Fruit fly (Drosophila melanogaster) Kc167 (cell line): ENCODE results near the gene Alp10.

Experiments used
- Myc ChIP-seq: fragments of >200 bp; optimal IDR thresholded peaks from 2 replicates; lab custom pipeline; 2017; ENCODE audit warnings: missing external identifiers
- Sin3A ChIP-seq: fragments of >200 bp; optimal IDR thresholded peaks from 2 replicates; lab custom pipeline; 2018; ENCODE audit warnings: missing external identifiers
- h ChIP-seq: fragments of >200 bp; optimal IDR thresholded peaks from 3 replicates; lab custom pipeline; 2018; ENCODE audit warnings: missing external identifiers
- insv ChIP-seq: fragments of >200 bp; optimal IDR thresholded peaks from 3 replicates; lab custom pipeline; 2018; ENCODE audit warnings: missing external identifiers
- psq ChIP-seq: fragments of >200 bp; optimal IDR thresholded peaks from 2 replicates; lab custom pipeline; 2017; ENCODE audit warnings: missing external identifiers
- ttk ChIP-seq: sonication (Bioruptor generic); optimal IDR thresholded peaks from 2 replicates; lab custom pipeline; 2017; ENCODE audit warnings: missing external identifiers

The Alp10 gene

DNA sequence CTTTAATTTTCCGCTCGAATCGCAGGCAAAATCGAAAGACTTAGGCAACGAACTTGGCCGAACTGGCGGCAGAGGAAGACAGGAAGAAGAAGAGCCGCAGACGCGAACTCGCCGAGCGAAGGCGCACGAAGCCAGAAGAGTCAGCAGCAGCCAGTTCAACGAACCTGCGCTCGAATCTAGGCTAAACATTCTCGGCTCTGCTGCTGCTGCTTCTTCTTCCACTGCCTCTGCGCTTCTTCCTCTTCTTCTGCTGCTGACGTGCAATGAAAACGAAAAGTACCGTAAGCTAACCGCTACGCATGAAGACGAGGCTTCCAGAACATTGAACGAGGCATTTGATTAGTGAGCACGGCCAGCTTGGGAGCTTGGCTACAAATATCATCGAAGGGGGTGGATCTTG is 21.4 kb upstream of the Alp10 start:
- TF ChIP-seq insv (lab: Kevin White, UChicago), result no peak
- TF ChIP-seq psq, result no peak

DNA sequence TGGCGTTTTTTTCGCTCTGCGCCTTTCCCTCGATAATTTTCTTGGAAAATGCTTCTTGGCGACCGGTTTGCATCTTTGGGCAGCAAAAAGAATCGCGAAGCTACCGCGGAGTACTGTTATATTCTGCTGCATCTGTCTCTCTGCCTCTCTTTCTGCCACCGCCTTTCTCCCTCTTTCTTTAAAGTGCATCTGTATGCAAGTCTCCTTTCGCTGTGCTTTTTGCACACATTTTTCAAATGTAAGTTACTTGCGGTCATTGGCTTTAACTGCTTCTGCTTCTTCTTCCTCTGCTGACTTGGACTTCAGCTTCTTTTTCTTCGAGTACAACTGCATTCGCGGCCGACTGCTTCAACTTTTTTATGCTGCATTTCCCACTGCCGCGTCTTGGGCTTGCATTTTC is 20.7 kb upstream of the Alp10 start:
- TF ChIP-seq psq, result no peak
- TF ChIP-seq ttk (lab: Kevin White, UChicago), result no peak
- TF ChIP-seq Sin3A (lab: Kevin White, UChicago), result no peak
- no peak for TF ChIP-seq Myc (lab: Kevin White, UChicago)
- TF ChIP-seq insv (lab: Kevin White, UChicago), result no peak
- no peak for TF ChIP-seq h

DNA sequence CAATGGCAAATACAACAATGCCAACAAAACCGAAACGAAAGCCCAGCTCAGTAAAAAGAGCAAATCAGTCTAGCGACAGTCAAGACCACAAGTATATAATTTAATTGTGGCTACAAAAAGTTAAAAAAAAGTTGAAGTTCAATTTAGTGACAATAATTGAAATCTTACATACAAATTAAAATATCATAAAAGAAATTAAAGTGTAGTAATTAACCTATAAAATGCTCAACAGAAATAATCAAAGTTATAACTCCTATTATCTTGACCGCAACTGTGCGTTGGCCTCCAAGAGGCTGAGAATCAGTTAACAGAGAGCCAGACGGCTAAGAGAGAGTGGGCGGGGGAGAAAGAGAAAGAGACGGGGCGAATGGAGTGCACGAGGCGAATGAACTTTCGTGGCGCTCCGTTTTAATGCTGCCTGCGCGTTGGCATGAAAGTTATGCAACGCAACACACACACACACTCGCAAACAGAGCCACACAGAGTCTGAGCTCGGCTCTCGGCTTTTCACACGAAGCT is 16.7 kb upstream of the Alp10 start:
- no peak for TF ChIP-seq h

DNA sequence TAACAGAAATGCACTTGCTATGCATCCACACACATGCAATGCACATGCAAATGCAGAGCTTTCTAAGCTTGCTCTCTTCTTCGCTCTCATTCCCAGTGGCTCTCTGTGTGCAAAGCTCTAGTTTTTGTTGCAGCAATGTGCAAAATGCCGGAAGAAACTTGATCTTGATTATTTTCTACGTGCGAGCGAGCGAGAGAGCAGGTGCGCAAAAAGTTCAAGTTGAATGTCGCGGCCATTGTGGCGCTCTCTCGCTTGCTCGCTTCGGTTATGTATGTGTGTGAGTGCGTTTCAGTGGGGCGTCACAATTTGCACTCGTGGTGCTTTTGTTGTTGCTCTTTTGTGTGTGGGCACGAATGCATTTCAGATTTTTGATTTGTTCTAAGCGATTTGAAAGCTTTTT is 15.5 kb upstream of the Alp10 start:
- TF ChIP-seq insv (lab: Kevin White, UChicago), result no peak
- TF ChIP-seq Myc (lab: Kevin White, UChicago), result no peak
- no peak for TF ChIP-seq h
- no peak for TF ChIP-seq ttk (lab: Kevin White, UChicago)
- no peak for TF ChIP-seq Sin3A (lab: Kevin White, UChicago)
- no peak for TF ChIP-seq psq

DNA sequence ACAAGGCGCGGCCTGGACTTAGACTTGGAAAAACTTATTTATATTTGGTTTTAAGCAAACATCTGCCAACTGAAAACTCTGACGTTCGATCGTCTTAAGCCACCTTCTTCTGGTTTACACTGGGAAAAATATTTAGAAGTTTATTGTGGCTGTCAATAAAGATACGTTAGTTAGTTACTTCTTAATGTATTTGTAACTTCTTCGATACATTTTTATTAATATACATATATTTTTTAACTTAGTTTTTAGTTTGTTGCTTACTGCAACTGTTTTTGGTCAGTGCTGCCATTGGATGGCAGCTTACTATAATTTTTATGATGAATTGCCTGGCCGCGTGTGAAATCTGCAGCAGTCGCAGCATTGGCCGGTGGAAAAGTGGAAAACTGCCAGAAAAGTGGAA is 14.4 kb upstream of the Alp10 start:
- no peak for TF ChIP-seq psq
- no peak for TF ChIP-seq insv (lab: Kevin White, UChicago)
- no peak for TF ChIP-seq ttk (lab: Kevin White, UChicago)
- no peak for TF ChIP-seq h
- TF ChIP-seq Myc (lab: Kevin White, UChicago), result no peak
- TF ChIP-seq Sin3A (lab: Kevin White, UChicago), result no peak

DNA sequence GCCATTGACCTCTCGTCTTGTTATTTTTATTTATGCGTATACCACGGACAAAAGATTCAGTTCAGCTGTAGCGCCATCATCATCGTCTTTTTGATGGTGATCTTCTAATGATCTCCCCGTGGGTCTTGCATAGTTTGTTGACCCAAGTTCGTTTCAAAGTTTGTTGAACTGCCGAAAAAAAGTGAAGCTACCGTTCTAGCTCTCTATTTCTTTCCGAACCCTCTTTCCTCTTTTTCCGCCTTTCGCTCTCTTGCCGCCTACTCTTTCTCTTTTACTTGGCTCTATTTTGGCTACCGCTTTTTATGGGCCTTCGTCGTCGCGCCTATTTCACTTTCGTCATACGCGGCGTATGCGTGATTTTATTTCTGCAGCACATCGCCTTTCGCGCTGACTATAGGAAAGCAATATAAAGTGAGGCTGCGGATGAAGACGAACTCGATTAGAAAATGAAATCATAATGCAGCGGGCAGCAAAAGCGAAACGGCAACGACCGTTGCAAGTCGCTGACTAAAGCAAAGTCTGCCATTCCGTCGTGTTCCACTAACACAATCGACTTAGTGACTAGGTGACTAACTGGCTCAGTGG is 13.8 kb upstream of the Alp10 start:
- TF ChIP-seq Sin3A (lab: Kevin White, UChicago), result no peak
- no peak for TF ChIP-seq h
- no peak for TF ChIP-seq psq
- TF ChIP-seq Myc (lab: Kevin White, UChicago), result no peak
- no peak for TF ChIP-seq insv (lab: Kevin White, UChicago)
- no peak for TF ChIP-seq ttk (lab: Kevin White, UChicago)

DNA sequence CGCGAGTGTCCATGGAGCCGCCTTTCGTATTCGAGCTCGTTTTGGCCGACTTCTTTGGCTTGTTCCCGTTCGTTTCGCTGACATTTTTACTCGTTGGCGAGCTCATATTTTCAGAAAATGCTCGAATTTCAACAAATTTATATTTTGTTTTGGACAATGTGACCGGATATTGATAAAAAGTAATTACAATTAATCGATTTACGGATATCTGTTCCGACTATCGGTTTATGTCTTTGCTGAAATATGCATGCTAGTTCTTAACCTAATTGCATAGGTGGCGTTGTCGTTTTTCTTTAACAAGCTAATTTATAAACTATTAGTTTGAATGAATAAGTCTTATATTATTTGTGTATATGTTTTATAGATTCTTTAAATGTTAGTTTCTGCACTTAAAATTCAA is 13.1 kb upstream of the Alp10 start, which contains the start of gene Eaf6:
Gene Eaf6, minus strand, starts transcription at position 173 of the 400 bp plus-strand sequence.
- no peak for TF ChIP-seq psq
- TF ChIP-seq h, result no peak
- TF ChIP-seq insv (lab: Kevin White, UChicago), result no peak
- TF ChIP-seq Sin3A (lab: Kevin White, UChicago), result no peak
- no peak for TF ChIP-seq ttk (lab: Kevin White, UChicago)
- no peak for TF ChIP-seq Myc (lab: Kevin White, UChicago)

DNA sequence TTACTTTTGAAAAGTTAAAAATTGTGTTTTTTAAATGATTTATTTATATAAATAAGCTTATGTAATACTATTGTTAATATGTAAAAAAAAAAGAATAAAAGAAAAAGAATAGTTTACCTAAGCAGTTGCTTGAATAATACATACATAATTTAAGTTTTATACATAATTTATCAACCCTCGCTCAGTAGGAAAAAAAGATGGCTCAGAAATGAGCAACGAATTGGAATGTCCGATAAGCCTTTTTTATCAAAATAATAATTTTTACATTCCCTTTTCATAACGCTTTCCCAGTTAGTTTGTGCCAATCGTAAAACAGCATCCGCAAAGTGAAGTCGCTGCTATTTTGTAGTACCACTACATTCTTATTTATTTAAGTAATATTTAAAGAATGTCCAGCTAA is 9.4 kb upstream of the Alp10 start, which contains the start of gene mthl2:
Gene mthl2, plus strand, starts transcription at position 301 of the 400 bp plus-strand sequence.
- TF ChIP-seq Myc (lab: Kevin White, UChicago) (no peak), psq (no peak), Sin3A (lab: Kevin White, UChicago) (no peak)

DNA sequence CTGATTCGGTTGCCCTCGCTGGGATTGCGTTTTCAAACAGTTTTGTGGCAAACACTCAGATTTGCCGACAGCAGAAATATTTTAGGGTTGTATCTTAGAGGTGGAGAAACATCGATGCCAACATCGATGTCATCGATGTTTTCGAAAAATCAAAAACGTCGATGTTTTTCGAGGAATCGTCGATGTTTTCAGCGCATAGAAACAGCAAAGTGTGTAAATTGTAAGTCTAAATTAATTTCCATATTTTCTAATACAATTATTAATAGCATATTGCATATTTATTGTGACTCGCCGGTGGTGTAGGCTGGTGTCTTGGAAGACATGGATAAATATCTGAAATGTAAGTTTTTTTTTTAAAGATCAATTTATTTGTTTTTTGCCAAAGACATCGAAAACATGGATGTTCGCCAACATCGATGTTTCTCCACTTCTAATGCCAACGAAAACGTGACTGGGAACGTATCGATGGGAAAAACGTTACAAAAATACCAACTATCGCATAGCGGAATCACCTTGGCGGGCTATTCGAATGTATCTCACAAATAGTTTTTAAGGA is 8.9 kb upstream of the Alp10 start, which contains the start of gene TM9SF3:
Gene TM9SF3, minus strand, starts transcription at position 120 of the 556 bp plus-strand sequence.
- TF ChIP-seq Myc (lab: Kevin White, UChicago) (no peak), Sin3A (lab: Kevin White, UChicago) (no peak), insv (lab: Kevin White, UChicago) (no peak), ttk (lab: Kevin White, UChicago) (no peak), h (no peak), psq (no peak)

DNA sequence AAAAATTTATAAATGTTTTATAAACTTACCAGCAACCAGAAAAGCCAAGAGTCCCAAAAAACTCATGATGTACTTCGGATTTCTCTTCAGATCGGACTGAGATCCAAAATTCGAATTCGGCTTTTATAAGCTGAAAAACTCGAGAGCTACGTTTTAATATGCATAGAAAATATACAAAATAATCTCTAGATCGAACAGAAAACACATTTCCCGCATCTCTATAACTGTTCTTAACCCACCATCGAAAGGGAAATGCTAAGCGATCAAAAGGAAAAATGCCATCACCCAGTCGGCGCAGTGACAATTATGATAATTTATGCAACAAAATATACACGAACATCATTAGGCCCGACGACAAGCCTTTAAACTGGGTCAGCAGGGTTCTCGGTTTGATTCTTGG is 4.5 kb upstream of the Alp10 start, which contains the start of gene CG10591:
Gene CG10591, minus strand, starts transcription at position 101 of the 400 bp plus-strand sequence.
- TF ChIP-seq insv (lab: Kevin White, UChicago) (no peak), Sin3A (lab: Kevin White, UChicago) (no peak), psq (no peak), h (no peak), Myc (lab: Kevin White, UChicago) (no peak), ttk (lab: Kevin White, UChicago) (no peak)

DNA sequence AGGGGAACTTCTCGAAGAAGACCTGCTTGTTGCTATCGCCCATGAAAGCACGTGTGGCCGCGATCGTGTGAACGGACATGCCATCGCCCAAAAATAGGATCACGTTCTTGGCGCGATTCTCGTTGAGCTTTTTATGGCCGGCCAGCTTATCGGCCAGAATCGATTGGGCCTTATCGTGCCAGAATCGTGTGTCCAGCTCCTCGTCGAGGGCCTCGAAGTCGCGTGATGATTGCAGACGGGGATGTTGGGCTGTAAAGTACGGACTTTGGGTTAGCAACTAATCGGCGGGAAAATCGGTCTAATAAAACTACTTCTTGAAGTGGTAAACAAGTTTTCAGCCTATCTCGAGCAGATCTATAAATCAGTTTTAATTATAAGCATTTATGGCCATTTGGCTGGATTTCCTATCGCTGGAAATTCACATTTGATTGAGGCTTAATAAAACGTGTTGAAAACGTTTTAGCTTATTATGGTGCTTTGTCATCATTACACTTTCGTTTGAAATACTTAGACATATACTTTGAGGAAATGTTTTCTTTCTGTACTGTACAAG is 833 bp downstream of the Alp10 start:
- TF ChIP-seq ttk (lab: Kevin White, UChicago) (no peak), h (no peak), insv (lab: Kevin White, UChicago) (no peak), Sin3A (lab: Kevin White, UChicago) (no peak), Myc (lab: Kevin White, UChicago) (no peak), psq (no peak)

DNA sequence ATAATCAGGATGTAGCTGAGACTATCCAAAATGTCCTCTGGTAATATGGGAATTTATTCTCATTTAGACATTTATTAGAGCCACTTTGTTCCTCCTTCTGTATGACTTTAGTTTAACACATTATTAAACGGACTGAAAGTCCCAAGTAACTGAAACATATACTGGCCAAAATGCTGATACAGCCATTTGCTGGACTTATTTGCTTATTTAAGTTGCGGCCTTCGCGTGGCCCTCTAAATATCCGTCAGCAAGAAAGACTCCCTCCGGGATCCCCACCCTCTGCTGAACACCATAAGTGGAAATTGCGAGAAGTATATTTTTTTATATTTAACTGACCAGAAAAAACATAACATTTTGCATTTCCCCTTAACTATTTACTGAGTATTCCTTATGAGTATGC is 2.6 kb downstream of the Alp10 start, which contains the start of gene spo:
Gene spo, minus strand, starts transcription at position 135 of the 400 bp plus-strand sequence.
- TF ChIP-seq ttk (lab: Kevin White, UChicago), result no peak
- no peak for TF ChIP-seq Sin3A (lab: Kevin White, UChicago)
- TF ChIP-seq Myc (lab: Kevin White, UChicago), result no peak
- no peak for TF ChIP-seq insv (lab: Kevin White, UChicago)
- no peak for TF ChIP-seq h
- TF ChIP-seq psq, result no peak
